Worm (Caenorhabditis elegans) whole organism, mixed stage, embryonic: ENCODE measurements around the gene H34I24.1.

ENCODE experiments used
- M03D4.4 ChIP-seq: sonication (generic microtip); optimal IDR thresholded peaks from 2 replicates; lab custom pipeline; 2017; ENCODE audit warnings: mild to moderate bottlenecking, missing genetic modification characterization, missing compliant biosample characterization
- bed-3 ChIP-seq: fragments of 200-800 bp; sonication (Bioruptor generic); optimal IDR thresholded peaks from 3 replicates; lab custom pipeline; 2018; ENCODE audit warnings: mild to moderate bottlenecking, missing genetic modification characterization, moderate library complexity, missing compliant biosample characterization
- ceh-39 ChIP-seq: fragments of 150-350 bp; optimal IDR thresholded peaks from 2 replicates; lab custom pipeline; 2014; ENCODE audit warnings: missing biosample characterization, missing genetic modification characterization
- ceh-43 ChIP-seq: fragments of 200-800 bp; sonication (Bioruptor generic); optimal IDR thresholded peaks from 2 replicates; lab custom pipeline; 2018; ENCODE audit warnings: mild to moderate bottlenecking, missing genetic modification characterization, moderate library complexity, missing compliant biosample characterization
- ceh-83 ChIP-seq: fragments of 200-800 bp; sonication (Bioruptor generic); optimal IDR thresholded peaks from 2 replicates; lab custom pipeline; 2018; ENCODE audit warnings: mild to moderate bottlenecking, missing genetic modification characterization, missing compliant biosample characterization
- ces-1 ChIP-seq: fragments of 150-350 bp; optimal IDR thresholded peaks from 2 replicates; lab custom pipeline; 2014; ENCODE audit warnings: missing biosample characterization, missing genetic modification reagents, missing genetic modification characterization
- cnd-1 ChIP-seq: fragments of 200-800 bp; sonication (Bioruptor generic); optimal IDR thresholded peaks from 2 replicates; lab custom pipeline; 2018; ENCODE audit warnings: mild to moderate bottlenecking, missing genetic modification characterization, missing compliant biosample characterization
- drap-1 ChIP-seq: fragments of 200-800 bp; sonication (Bioruptor generic); optimal IDR thresholded peaks from 3 replicates; lab custom pipeline; 2018; ENCODE audit warnings: mild to moderate bottlenecking, missing genetic modification characterization, missing compliant biosample characterization
- elt-1 ChIP-seq: sonication (generic microtip); optimal IDR thresholded peaks from 2 replicates; lab custom pipeline; 2017; ENCODE audit warnings: missing genetic modification characterization, mild to moderate bottlenecking, missing compliant biosample characterization, antibody characterized with exemption, moderate library complexity, borderline replicate concordance; ENCODE audit not compliant: insufficient read depth
- elt-3 ChIP-seq: fragments of 150-350 bp; optimal IDR thresholded peaks from 2 replicates; lab custom pipeline; 2014; ENCODE audit warnings: missing biosample characterization, missing genetic modification characterization
- flh-1 ChIP-seq: fragments of 200-800 bp; sonication (Bioruptor generic); optimal IDR thresholded peaks from 2 replicates; lab custom pipeline; 2018; ENCODE audit warnings: mild to moderate bottlenecking, missing genetic modification characterization, moderate library complexity, missing compliant biosample characterization
- hlh-1 ChIP-seq: fragments of 150-350 bp; optimal IDR thresholded peaks from 2 replicates; lab custom pipeline; 2014; ENCODE audit warnings: missing biosample characterization, missing genetic modification reagents, missing genetic modification characterization
- lin-13 ChIP-seq: fragments of 150-350 bp; optimal IDR thresholded peaks from 2 replicates; lab custom pipeline; 2014; ENCODE audit warnings: missing biosample characterization, missing genetic modification characterization
- lsy-2 ChIP-seq: fragments of 150-350 bp; optimal IDR thresholded peaks from 2 replicates; lab custom pipeline; 2014; ENCODE audit warnings: missing biosample characterization, missing genetic modification characterization
- mab-5 ChIP-seq: fragments of 150-350 bp; optimal IDR thresholded peaks from 2 replicates; lab custom pipeline; 2014; ENCODE audit warnings: missing biosample characterization, missing genetic modification characterization
- mep-1 ChIP-seq: fragments of 150-350 bp; optimal IDR thresholded peaks from 2 replicates; lab custom pipeline; 2017; ENCODE audit warnings: missing biosample characterization, missing genetic modification reagents, missing genetic modification characterization, inconsistent platforms
- mls-2 ChIP-seq: sonication (generic microtip); optimal IDR thresholded peaks from 2 replicates; lab custom pipeline; 2016; ENCODE audit warnings: mild to moderate bottlenecking, missing genetic modification characterization, moderate library complexity, missing compliant biosample characterization
- nhr-2 ChIP-seq: fragments of 150-350 bp; optimal IDR thresholded peaks from 2 replicates; lab custom pipeline; 2014; ENCODE audit warnings: missing biosample characterization, missing genetic modification characterization
- nhr-237 ChIP-seq: fragments of 150-350 bp; optimal IDR thresholded peaks from 2 replicates; lab custom pipeline; 2014; ENCODE audit warnings: missing biosample characterization, missing genetic modification characterization
- nhr-28 ChIP-seq: fragments of 150-350 bp; optimal IDR thresholded peaks from 2 replicates; lab custom pipeline; 2014; ENCODE audit warnings: missing biosample characterization, missing genetic modification characterization
- nhr-76 ChIP-seq: sonication (generic microtip); optimal IDR thresholded peaks from 2 replicates; lab custom pipeline; 2017; ENCODE audit warnings: missing biosample characterization, missing genetic modification characterization
- pha-4 ChIP-seq: fragments of 150-350 bp; optimal IDR thresholded peaks from 2 replicates; lab custom pipeline; 2018; ENCODE audit warnings: missing biosample characterization, missing genetic modification reagents, missing genetic modification characterization
- sem-2 ChIP-seq: fragments of 200-800 bp; sonication (Bioruptor generic); optimal IDR thresholded peaks from 2 replicates; lab custom pipeline; 2018; ENCODE audit warnings: mild to moderate bottlenecking, missing genetic modification characterization, missing compliant biosample characterization
- snpc-4 ChIP-seq: fragments of 150-350 bp; optimal IDR thresholded peaks from 2 replicates; lab custom pipeline; 2014; ENCODE audit warnings: missing biosample characterization, missing genetic modification characterization
- tbx-8 ChIP-seq: fragments of 200-800 bp; sonication (Bioruptor generic); optimal IDR thresholded peaks from 2 replicates; lab custom pipeline; 2018; ENCODE audit warnings: mild to moderate bottlenecking, missing genetic modification characterization, moderate library complexity, missing compliant biosample characterization
- unc-120 ChIP-seq: sonication (generic microtip); optimal IDR thresholded peaks from 2 replicates; lab custom pipeline; 2017; ENCODE audit warnings: missing genetic modification characterization, missing compliant biosample characterization; ENCODE audit not compliant: poor library complexity, severe bottlenecking
- unc-39 ChIP-seq: fragments of 150-350 bp; optimal IDR thresholded peaks from 2 replicates; lab custom pipeline; 2014; ENCODE audit warnings: missing biosample characterization, missing genetic modification characterization
- unc-62 ChIP-seq: fragments of 150-350 bp; optimal IDR thresholded peaks from 2 replicates; lab custom pipeline; 2014; ENCODE audit warnings: missing biosample characterization, missing genetic modification reagents, missing genetic modification characterization
- ztf-11 ChIP-seq: fragments of 150-350 bp; optimal IDR thresholded peaks from 2 replicates; lab custom pipeline; 2014; ENCODE audit warnings: missing biosample characterization, missing genetic modification characterization

The H34I24.1 gene

ce11 chrIII:2814919-2815554 is 31.8 kb upstream of the H34I24.1 start, which contains the start of gene tufm-1 (continued):
- TF ChIP-seq bed-3 (GFP tag; lab: Kevin White, UChicago): no peak

ce11 chrIII:2816205-2816923 is 30.5 kb upstream of the H34I24.1 start:
- TF ChIP-seq nhr-28 (tag; lab: Kevin White, UChicago) (no peak), lin-13 (tag; lab: Kevin White, UChicago) (no peak), snpc-4 (tag; lab: Kevin White, UChicago) (no peak), mab-5 (no peak), tbx-8 (GFP tag; lab: Kevin White, UChicago) (no peak), pha-4 (tag; lab: Kevin White, UChicago) (no peak), ceh-39 (tag; lab: Kevin White, UChicago) (no peak), hlh-1 (tag; lab: Kevin White, UChicago) (no peak)
- TF ChIP-seq, all 35 proteins: peak for 0

ce11 chrIII:2817847-2818246 is 29.0 kb upstream of the H34I24.1 start:
- no peak for TF ChIP-seq elt-3 (tag; lab: Kevin White, UChicago)
- TF ChIP-seq drap-1 (GFP tag; lab: Kevin White, UChicago): no peak
- no peak for TF ChIP-seq M03D4.4 (tag; lab: Kevin White, UChicago)
- no peak for TF ChIP-seq bed-3 (GFP tag; lab: Kevin White, UChicago)
- TF ChIP-seq nhr-2 (tag; lab: Kevin White, UChicago): no peak
- no peak for TF ChIP-seq hlh-1 (tag; lab: Kevin White, UChicago)
- TF ChIP-seq nhr-76 (tag; lab: Kevin White, UChicago): no peak
- no peak for TF ChIP-seq cnd-1 (tag; lab: Kevin White, UChicago)
- no peak for TF ChIP-seq ztf-11 (tag; lab: Kevin White, UChicago)
- no peak for TF ChIP-seq mls-2 (tag; lab: Kevin White, UChicago)
- TF ChIP-seq lsy-2 (tag; lab: Kevin White, UChicago): no peak
- TF ChIP-seq nhr-237 (tag; lab: Kevin White, UChicago): no peak
- no peak for TF ChIP-seq mep-1 (tag; lab: Kevin White, UChicago)
- TF ChIP-seq, all 35 proteins: peak for 0

- TF ChIP-seq unc-120: no peak
- no peak for TF ChIP-seq ceh-43 (GFP tag; lab: Kevin White, UChicago)
- no peak for TF ChIP-seq sem-2 (GFP tag; lab: Kevin White, UChicago)
- no peak for TF ChIP-seq nhr-2 (tag; lab: Kevin White, UChicago)
- TF ChIP-seq bed-3 (GFP tag; lab: Kevin White, UChicago): no peak
- TF ChIP-seq ceh-83: no peak
- TF ChIP-seq, all 35 proteins: peak for 0
Measured at ce11 chrIII:2818980-2819379, 27.9 kb upstream of the H34I24.1 start, which contains the start of gene pipp-4P. pipp-4P (plus strand) TSS chrIII:2819280.

ce11 chrIII:2826770-2827169 is 20.1 kb upstream of the H34I24.1 start, which contains the start of gene Y71H2AM.1:
Y71H2AM.1 (plus strand) TSS chrIII:2827070.
- TF ChIP-seq M03D4.4 (tag; lab: Kevin White, UChicago) (no peak), nhr-28 (tag; lab: Kevin White, UChicago) (no peak), ces-1 (no peak), tbx-8 (GFP tag; lab: Kevin White, UChicago) (no peak), flh-1 (GFP tag; lab: Kevin White, UChicago) (no peak), elt-1 (tag; lab: Kevin White, UChicago) (no peak), nhr-237 (tag; lab: Kevin White, UChicago) (no peak), drap-1 (GFP tag; lab: Kevin White, UChicago) (no peak), unc-39 (tag; lab: Kevin White, UChicago) (no peak), unc-62 (no peak), ceh-83 (no peak)
